Worm (Caenorhabditis elegans): ENCODE results near the gene ncx-1.

Gene ncx-1

DNA sequence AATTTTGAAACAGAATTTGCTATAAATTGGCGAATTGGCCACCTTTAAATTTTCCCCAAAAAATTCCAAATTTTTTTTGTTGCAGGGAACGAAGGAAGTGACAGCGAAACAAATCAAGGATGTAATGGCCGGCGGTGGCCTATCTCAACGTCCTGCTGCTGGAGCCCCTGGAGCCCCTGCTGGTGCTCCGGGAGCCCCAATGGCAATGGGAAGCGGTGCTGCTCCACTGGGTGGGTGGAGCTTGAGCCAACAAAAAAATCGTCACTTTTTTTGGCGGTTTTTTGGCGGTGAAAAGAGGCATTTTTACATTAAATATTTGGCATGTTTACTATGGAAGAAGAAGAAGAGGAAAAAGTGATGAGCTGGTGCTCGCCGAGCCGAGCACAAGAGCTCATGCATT lies 23.3 kb downstream of the ncx-1 start:
- peak; percentile 74 for TF ChIP-seq set-16 (GFP tag; IDR thresholded peaks at IDR 0.05)
- TF ChIP-seq mxl-2 (GFP tag; conservative IDR thresholded peaks at IDR 0.05), result no peak
- TF ChIP-seq tag-97 (GFP tag; IDR thresholded peaks at IDR 0.05), result no peak
- TF ChIP-seq nhr-102 (tag; optimal IDR thresholded peaks at IDR 0.05), result no peak

DNA sequence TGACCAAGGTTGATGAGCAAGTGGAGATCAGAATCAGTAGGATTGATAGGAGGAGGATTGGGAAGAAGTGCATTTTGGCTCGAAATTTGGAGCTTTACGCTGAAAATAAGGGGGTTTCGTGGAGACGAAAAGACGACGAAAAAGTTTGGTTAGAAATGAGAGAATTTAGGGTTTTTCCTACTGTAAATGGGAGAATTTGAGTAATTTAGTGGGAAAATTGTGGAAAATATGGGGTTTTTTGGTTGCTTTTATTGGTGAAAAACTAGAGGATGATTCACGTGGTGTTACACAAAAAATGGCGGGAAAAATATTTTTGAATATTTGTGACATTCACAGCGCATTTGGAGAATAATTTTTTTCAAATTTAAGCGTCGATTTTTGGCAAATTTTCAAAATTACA lies 25.6 kb downstream of the ncx-1 start, which contains the start of gene nlp-69:
Gene nlp-69, minus strand, starts transcription at position 101 of the 400 bp plus-strand sequence.
- TF ChIP-seq nhr-28 (tag; optimal IDR thresholded peaks at IDR 0.05) (no peak), lin-38 (GFP tag; IDR thresholded peaks at IDR 0.05) (0 out of 2 replicates have a peak, but pooled peaks have one; percentile 10)

DNA sequence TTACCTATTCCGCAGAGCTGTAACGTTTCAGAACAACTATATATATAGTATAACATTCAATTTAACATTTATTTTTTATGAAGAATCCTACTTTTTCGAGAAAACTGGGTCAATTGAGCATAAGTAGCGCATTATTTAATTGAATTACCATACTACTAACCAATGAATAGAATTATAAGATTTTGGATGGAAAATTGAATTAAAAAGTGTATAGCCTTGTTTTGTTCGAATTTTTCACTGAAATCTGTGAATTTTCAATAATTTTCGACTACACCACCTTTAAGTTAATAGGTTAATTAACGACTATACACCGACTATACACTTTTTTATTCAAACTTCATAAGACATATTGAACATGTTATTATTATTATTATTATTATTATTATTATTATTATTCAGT lies 26.5 kb downstream of the ncx-1 start:
- TF ChIP-seq ceh-32 (tag; optimal IDR thresholded peaks at IDR 0.05; ENCODE audit: poor library complexity) (no peak), nhr-111 (GFP tag; optimal IDR thresholded peaks at IDR 0.05) (no peak), pha-4 (GFP tag; IDR thresholded peaks at IDR 0.05) (no peak), pha-4 (tag; optimal IDR thresholded peaks at IDR 0.05) (no peak), hif-1 (tag; optimal IDR thresholded peaks at IDR 0.05) (no peak), T20F7.1 (GFP tag; optimal IDR thresholded peaks at IDR 0.05) (no peak), attf-4 (tag; optimal IDR thresholded peaks at IDR 0.05) (no peak), nhr-102 (tag; optimal IDR thresholded peaks at IDR 0.05) (no peak), madf-9 (GFP tag; conservative IDR thresholded peaks at IDR 0.05) (no peak), lin-1 (GFP tag; IDR thresholded peaks at IDR 0.05) (no peak), saeg-2 (GFP tag; IDR thresholded peaks at IDR 0.05) (no peak), dmd-8 (GFP tag; IDR thresholded peaks at IDR 0.05) (no peak), ceh-28 (tag; optimal IDR thresholded peaks at IDR 0.05) (no peak), D1046.2 (GFP tag; IDR thresholded peaks at IDR 0.05) (no peak)

DNA sequence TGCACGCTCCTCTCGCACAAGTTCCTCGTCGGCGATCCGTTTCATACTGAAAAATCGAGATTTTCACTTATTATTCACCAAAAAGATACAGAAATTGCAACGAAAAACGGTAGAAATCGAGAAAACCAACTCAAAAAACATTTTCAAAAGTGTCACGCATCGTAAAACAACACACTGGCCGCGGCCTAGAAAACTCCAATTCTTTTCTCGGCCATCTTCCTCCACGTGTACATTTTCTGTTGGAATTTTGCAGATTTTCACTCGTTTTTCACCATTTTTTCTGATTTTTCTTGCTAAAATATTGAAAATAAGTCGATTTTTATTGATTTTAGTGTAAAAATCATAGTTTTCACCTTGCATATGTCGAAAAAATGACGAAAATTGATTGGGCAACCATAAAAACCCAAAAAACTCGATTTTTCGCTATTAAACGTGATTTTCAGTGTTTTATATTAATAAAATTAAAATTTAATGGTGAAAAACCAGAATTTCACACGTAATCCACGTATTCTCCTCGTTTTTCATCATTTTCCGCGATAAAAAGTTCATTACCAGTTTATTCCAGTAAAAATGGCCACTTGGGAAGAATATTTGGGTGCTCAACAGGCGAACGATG lies 29.7 kb downstream of the ncx-1 start, which contains the start of the genes dcs-1 and sec-23:
Gene dcs-1, minus strand, starts transcription at position 46 of the 616 bp plus-strand sequence.
Gene sec-23, plus strand, starts transcription at position 566 of the 616 bp plus-strand sequence.
- TF ChIP-seq lin-13 (GFP tag; optimal IDR thresholded peaks at IDR 0.05) (peak; percentile 7), egl-43 (GFP tag; IDR thresholded peaks at IDR 0.05) (no peak), lim-7 (GFP tag; IDR thresholded peaks at IDR 0.05) (no peak), unc-39 (tag; optimal IDR thresholded peaks at IDR 0.05) (no peak), unc-130 (GFP tag; optimal IDR thresholded peaks at IDR 0.05) (peak; percentile 69), mxl-3 (GFP tag; optimal IDR thresholded peaks at IDR 0.05) (peak; percentile 80), hif-1 (tag; optimal IDR thresholded peaks at IDR 0.05) (peak in 1 of 2 experiments; percentile 49), dpl-1 (GFP tag; optimal IDR thresholded peaks at IDR 0.05) (peak; percentile 18), zip-11 (GFP tag; IDR thresholded peaks at IDR 0.05) (no peak), F44E2.7 (GFP tag; IDR thresholded peaks at IDR 0.05) (0 out of 2 replicates have a peak, but pooled peaks have one; percentile 52), mes-2 (tag; optimal IDR thresholded peaks at IDR 0.05; ENCODE audit: poor library complexity, severe bottlenecking) (peak; percentile 88), nhr-237 (tag; optimal IDR thresholded peaks at IDR 0.05) (no peak), mdl-1 (tag; optimal IDR thresholded peaks at IDR 0.05) (peak in 1 of 2 experiments; percentile 66), jun-1 (tag; optimal IDR thresholded peaks at IDR 0.05) (no peak)

DNA sequence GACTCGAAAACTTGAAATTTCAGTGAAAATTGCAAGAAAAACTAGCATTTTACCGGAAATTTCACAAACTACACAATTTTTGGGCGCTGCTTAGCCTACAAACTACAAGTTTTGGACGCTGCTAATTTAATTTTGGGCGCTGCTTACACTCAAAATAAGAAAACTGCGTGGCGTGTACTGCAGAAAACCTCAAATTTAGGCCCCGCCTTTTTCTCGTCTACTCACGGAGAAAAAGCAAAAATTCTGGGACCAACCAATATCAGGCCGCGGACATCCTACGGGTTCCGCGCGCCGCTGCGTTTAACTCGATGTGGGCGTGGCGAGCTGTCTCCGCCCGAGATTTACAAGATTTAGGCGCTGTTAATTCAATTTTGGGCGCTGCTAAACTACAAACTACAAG lies 32.1 kb downstream of the ncx-1 start:
- TF ChIP-seq Y48G9A.11 (GFP tag; IDR thresholded peaks at IDR 0.05) (peak; percentile 66; the same call in 1 of the 2 replicates), arid-1 (GFP tag; conservative IDR thresholded peaks at IDR 0.05) (peak; percentile 57; the same call in 1 of the 2 replicates), F49E8.2 (tag; optimal IDR thresholded peaks at IDR 0.05; ENCODE audit: borderline replicate concordance) (peak; percentile 63), unc-130 (GFP tag; optimal IDR thresholded peaks at IDR 0.05) (peak; percentile 47), F44E2.7 (GFP tag; IDR thresholded peaks at IDR 0.05) (0 out of 2 replicates have a peak, but pooled peaks have one; percentile 48), snpc-1.2 (GFP tag; IDR thresholded peaks at IDR 0.05) (0 out of 2 replicates have a peak, but pooled peaks have one; percentile 26), ama-1 (optimal IDR thresholded peaks at IDR 0.05) (peak; percentile 27)
